Worm (Caenorhabditis elegans) whole organism, midembryonic: ENCODE measurements around the gene K03B4.1.

Source experiments
- T22C8.4 ChIP-seq: fragments of 200-800 bp; sonication (Bioruptor generic); IDR thresholded peaks from 2 replicates; pipeline ENCODE4 v1.3.6; 2022; ENCODE audit warnings: missing genetic modification characterization, missing compliant biosample characterization
- cog-1 ChIP-seq: sonication (generic microtip); optimal IDR thresholded peaks from 2 replicates; lab custom pipeline; 2016; ENCODE audit warnings: missing genetic modification characterization, missing compliant biosample characterization
- flt-1 ChIP-seq: fragments of 200-800 bp; sonication (Bioruptor generic); IDR thresholded peaks from 2 replicates; pipeline ENCODE4 v1.3.6; 2022; ENCODE audit warnings: missing genetic modification characterization, missing compliant biosample characterization
- klf-2 ChIP-seq: fragments of 200-800 bp; sonication (Bioruptor generic); conservative IDR thresholded peaks from 2 replicates; pipeline ENCODE4 v1.3.6; 2022; ENCODE audit warnings: missing genetic modification reagents, missing genetic modification characterization, missing compliant biosample characterization
- med-1 ChIP-seq: sonication (generic microtip); optimal IDR thresholded peaks from 2 replicates; lab custom pipeline; 2017; ENCODE audit warnings: missing genetic modification characterization, mild to moderate bottlenecking, missing compliant biosample characterization, antibody characterized with exemption, missing genetic modification reagents; ENCODE audit not compliant: insufficient read depth
- ref-1 ChIP-seq: fragments of 200-800 bp; sonication (Bioruptor generic); conservative IDR thresholded peaks from 2 replicates; pipeline ENCODE4 v1.3.6; 2022; ENCODE audit warnings: missing genetic modification reagents, missing genetic modification characterization, missing compliant biosample characterization
- tab-1 ChIP-seq: fragments of 200-800 bp; sonication (Bioruptor generic); IDR thresholded peaks from 2 replicates; pipeline ENCODE4 v1.3.6; 2022; ENCODE audit warnings: missing genetic modification characterization, missing compliant biosample characterization
- ztf-23 ChIP-seq: fragments of 200-800 bp; sonication (Bioruptor generic); IDR thresholded peaks from 2 replicates; pipeline ENCODE4 v1.3.6; 2022; ENCODE audit warnings: missing genetic modification reagents, missing genetic modification characterization, missing compliant biosample characterization
- ztf-29 ChIP-seq: fragments of 200-800 bp; sonication (Bioruptor generic); IDR thresholded peaks from 2 replicates; pipeline ENCODE4 v1.3.6; 2022; ENCODE audit warnings: missing genetic modification reagents, missing genetic modification characterization, missing compliant biosample characterization

K03B4.1 gene

DNA sequence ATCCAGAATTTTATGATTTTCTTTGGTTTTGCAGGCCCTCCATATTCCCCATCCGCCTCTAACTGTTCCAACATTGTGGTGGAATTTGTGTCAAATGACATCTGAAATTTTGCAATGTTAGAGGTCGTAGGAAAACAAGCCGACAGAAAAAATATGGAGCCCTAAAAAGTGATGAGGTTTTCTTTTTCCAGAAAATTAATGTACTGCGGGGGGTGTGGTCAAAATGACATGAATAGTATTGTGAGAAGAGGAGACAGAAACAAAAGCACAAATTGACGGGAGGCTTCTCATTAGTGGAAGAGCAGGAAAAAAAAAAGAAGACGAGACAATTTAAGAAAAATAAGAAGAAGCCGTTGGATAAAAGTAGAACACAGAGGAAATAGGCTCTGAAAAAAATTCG is 11.1 kb downstream of the K03B4.1 start, which contains the start of gene ZC266.1:
Gene ZC266.1, minus strand, starts transcription at position 101 of the 400 bp plus-strand sequence.
- TF ChIP-seq flt-1 (GFP tag; lab: Robert Waterston, UW): no peak
- no peak for TF ChIP-seq ref-1
- no peak for TF ChIP-seq klf-2 (GFP tag; lab: Robert Waterston, UW)
- no peak for TF ChIP-seq ztf-29 (GFP tag; lab: Robert Waterston, UW)
- TF ChIP-seq med-1 (GFP tag; lab: Kevin White, UChicago): no peak
- TF ChIP-seq cog-1 (tag; lab: Kevin White, UChicago): no peak
- no peak for TF ChIP-seq tab-1 (GFP tag; lab: Robert Waterston, UW)
- TF ChIP-seq ztf-23 (GFP tag; lab: Robert Waterston, UW): no peak
- TF ChIP-seq T22C8.4: no peak

ce11 chrV:4707646-4708045 is 18.5 kb downstream of the K03B4.1 start:
- TF ChIP-seq flt-1 (GFP tag; lab: Robert Waterston, UW) (no peak), ref-1 (no peak), ztf-23 (GFP tag; lab: Robert Waterston, UW) (no peak), klf-2 (GFP tag; lab: Robert Waterston, UW) (no peak), med-1 (GFP tag; lab: Kevin White, UChicago) (no peak), tab-1 (GFP tag; lab: Robert Waterston, UW) (no peak), ztf-29 (GFP tag; lab: Robert Waterston, UW) (no peak), cog-1 (tag; lab: Kevin White, UChicago) (no peak), T22C8.4 (no peak)

- TF ChIP-seq ztf-23 (GFP tag; lab: Robert Waterston, UW): no peak
- no peak for TF ChIP-seq flt-1 (GFP tag; lab: Robert Waterston, UW)
- no peak for TF ChIP-seq med-1 (GFP tag; lab: Kevin White, UChicago)
- no peak for TF ChIP-seq tab-1 (GFP tag; lab: Robert Waterston, UW)
- no peak for TF ChIP-seq klf-2 (GFP tag; lab: Robert Waterston, UW)
- TF ChIP-seq ztf-29 (GFP tag; lab: Robert Waterston, UW): no peak
- TF ChIP-seq cog-1 (tag; lab: Kevin White, UChicago): no peak
- no peak for TF ChIP-seq ref-1
- TF ChIP-seq T22C8.4: no peak
Measured at ce11 chrV:4710464-4710863, 21.3 kb downstream of the K03B4.1 start, which contains the start of gene oac-24. oac-24 (plus strand) TSS chrV:4710764.

DNA sequence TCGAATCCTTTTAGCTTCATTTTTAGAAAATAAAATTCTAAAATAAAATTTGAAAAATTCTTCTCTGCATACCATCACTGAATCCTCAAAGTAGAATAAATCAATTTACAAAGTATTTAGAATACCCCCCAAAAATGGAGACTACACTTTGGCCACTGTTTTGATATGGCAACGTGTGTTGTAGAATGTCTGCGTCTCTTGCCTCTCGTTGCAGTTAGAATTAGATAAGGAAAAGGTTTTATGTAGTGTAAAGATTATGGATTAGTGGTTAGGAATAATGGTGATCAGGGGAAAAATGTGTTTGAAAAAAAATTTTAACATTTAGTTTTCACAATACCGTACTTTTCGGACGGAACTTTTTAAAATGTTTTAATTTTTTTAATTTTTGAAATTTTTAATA is 30.8 kb downstream of the K03B4.1 start, which contains the start of gene prx-6:
Gene prx-6, minus strand, starts transcription at position 129 of the 400 bp plus-strand sequence.
- TF ChIP-seq T22C8.4 (no peak), flt-1 (GFP tag; lab: Robert Waterston, UW) (no peak), ref-1 (no peak), cog-1 (tag; lab: Kevin White, UChicago) (no peak), ztf-23 (GFP tag; lab: Robert Waterston, UW) (no peak), tab-1 (GFP tag; lab: Robert Waterston, UW) (no peak), med-1 (GFP tag; lab: Kevin White, UChicago) (no peak), klf-2 (GFP tag; lab: Robert Waterston, UW) (no peak), ztf-29 (GFP tag; lab: Robert Waterston, UW) (no peak)

ce11 chrV:4720884-4721464 is 31.8 kb downstream of the K03B4.1 start:
- TF ChIP-seq ztf-23 (GFP tag; lab: Robert Waterston, UW) (no peak), cog-1 (tag; lab: Kevin White, UChicago) (no peak), med-1 (GFP tag; lab: Kevin White, UChicago) (no peak), flt-1 (GFP tag; lab: Robert Waterston, UW) (no peak)

DNA sequence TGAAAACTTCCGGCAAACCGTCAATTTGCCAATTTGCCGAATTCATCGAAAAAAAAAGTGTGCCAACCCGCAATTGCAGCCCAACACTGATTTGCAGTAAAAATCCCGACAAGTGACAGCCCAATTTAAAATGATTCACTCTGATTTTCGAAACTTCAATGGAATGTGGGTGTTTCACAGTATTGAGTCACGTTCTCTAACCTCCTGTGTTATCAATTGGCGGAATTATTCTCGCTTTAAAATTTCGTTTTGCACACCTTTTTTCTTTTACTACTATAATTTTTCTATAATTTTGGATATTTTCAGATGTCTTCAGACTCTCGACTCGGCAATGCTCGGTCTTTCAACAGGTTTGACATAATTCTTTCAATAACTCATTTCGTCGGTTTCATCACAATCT is 33.2 kb downstream of the K03B4.1 start, which contains the start of gene F39G3.5:
Gene F39G3.5, plus strand, starts transcription at position 301 of the 400 bp plus-strand sequence.
- TF ChIP-seq T22C8.4: no peak
- no peak for TF ChIP-seq flt-1 (GFP tag; lab: Robert Waterston, UW)
- no peak for TF ChIP-seq ref-1
- no peak for TF ChIP-seq cog-1 (tag; lab: Kevin White, UChicago)
- no peak for TF ChIP-seq ztf-23 (GFP tag; lab: Robert Waterston, UW)
- TF ChIP-seq med-1 (GFP tag; lab: Kevin White, UChicago): no peak
- TF ChIP-seq tab-1 (GFP tag; lab: Robert Waterston, UW): no peak
- TF ChIP-seq klf-2 (GFP tag; lab: Robert Waterston, UW): no peak
- no peak for TF ChIP-seq ztf-29 (GFP tag; lab: Robert Waterston, UW)

DNA sequence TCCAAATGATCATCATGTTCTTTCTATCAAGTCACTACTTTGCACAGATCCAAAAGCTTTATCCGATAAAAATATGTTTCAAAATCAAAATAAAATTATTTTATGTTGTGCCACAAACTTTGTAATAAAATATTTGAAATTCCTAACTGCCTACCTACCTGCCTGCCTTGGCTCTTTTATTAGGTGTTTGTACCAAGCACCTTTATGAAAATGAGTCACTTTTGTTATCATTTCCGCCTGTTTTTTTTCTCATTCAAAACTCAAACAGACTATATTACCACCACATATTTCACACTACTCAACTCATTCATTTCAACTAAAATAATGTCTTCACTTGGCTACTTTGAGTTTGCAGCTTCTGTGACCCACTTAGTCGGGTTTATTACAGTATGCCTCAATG is 35.3 kb downstream of the K03B4.1 start, which contains the start of gene F39G3.4:
Gene F39G3.4, plus strand, starts transcription at position 301 of the 400 bp plus-strand sequence.
- TF ChIP-seq med-1 (GFP tag; lab: Kevin White, UChicago): no peak
- no peak for TF ChIP-seq flt-1 (GFP tag; lab: Robert Waterston, UW)
- TF ChIP-seq ztf-29 (GFP tag; lab: Robert Waterston, UW): no peak
- TF ChIP-seq cog-1 (tag; lab: Kevin White, UChicago): no peak
- TF ChIP-seq ztf-23 (GFP tag; lab: Robert Waterston, UW): no peak
- TF ChIP-seq ref-1: no peak
- TF ChIP-seq tab-1 (GFP tag; lab: Robert Waterston, UW): no peak
- no peak for TF ChIP-seq T22C8.4
- no peak for TF ChIP-seq klf-2 (GFP tag; lab: Robert Waterston, UW)

DNA sequence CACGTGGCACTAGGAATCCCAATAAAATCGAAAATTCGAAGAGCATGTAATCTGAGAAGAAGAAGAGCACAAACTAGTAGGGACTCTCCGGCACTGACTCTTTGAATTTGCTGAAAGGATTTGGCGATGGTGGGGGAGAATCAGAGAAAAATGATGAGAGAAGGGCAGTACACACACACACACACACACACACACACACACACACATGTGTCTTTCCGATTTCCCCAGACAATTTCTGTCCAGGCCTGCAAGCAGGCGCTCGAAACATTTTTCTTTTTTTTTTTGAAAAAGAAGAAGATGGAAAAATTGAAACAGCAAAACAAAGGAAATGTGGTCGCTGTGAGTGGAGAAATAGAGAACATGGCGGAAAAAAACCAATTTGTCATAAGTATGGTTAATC is 40.9 kb downstream of the K03B4.1 start, which contains the start of gene tig-2:
Gene tig-2, minus strand, starts transcription at position 87 of the 400 bp plus-strand sequence.
- no peak for TF ChIP-seq ztf-23 (GFP tag; lab: Robert Waterston, UW)
- TF ChIP-seq T22C8.4: no peak
- no peak for TF ChIP-seq klf-2 (GFP tag; lab: Robert Waterston, UW)
- no peak for TF ChIP-seq med-1 (GFP tag; lab: Kevin White, UChicago)
- no peak for TF ChIP-seq tab-1 (GFP tag; lab: Robert Waterston, UW)
